Fruit fly (Drosophila melanogaster) S2 (cell line): Measurements from ENCODE around the gene CG16826.

Source experiments
- CG8478 ChIP-seq: fragments of >200 bp; optimal IDR thresholded peaks from 2 replicates; lab custom pipeline; 2018
- CTCF ChIP-seq, 2 experiments: fragments of >200 bp; optimal IDR thresholded peaks; 2 replicates each; lab custom pipeline; 2018

DNA sequence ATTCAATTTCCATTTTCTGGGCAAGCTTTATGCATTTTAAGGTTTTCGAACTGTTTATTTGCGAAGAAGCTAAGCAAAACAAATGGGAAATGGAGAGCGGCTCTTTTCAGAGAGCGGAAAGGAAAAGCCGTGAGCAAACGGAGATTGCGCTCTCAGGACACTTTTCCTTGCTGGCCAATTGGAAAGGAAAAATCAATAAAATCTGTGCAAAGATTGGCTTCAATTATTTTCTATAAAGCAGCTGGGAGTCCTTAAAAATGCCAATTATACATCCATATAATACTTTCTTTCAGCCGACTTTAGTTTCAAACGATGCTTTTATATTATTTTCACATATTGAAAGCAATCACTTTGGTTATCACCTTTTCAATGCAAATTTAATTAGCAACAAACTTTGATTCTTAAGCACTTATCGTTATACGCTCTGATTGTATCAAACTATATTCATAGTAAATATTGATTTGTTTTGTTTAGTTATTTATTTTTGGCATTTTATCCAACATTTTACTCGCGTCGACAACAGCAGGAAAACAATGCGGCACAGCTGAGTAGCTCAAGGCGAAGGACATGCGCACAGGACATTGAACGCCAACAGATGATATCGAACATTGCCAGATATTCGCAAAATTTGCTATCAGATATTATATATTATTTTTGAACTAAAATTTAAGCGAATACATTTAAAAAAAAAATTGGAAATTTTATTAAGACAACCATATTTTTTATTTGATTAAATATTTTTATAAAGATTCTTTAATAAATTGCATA is 7.2 kb downstream of the CG16826 start, which contains the start of gene CG9395:
- TF ChIP-seq CTCF (optimal IDR thresholded peaks at IDR 0.05; lab: Kevin White, UChicago) (no peak), CG8478 (no peak)
